Worm (Caenorhabditis elegans) whole organism, L2 larva: Measurements from ENCODE around the gene ipmk-1.

Experiments
- R02D3.7 ChIP-seq: fragments of 150-350 bp; optimal IDR thresholded peaks from 2 replicates; lab custom pipeline; 2014; ENCODE audit warnings: missing biosample characterization, missing genetic modification characterization
- Y55F3AM.14 ChIP-seq: fragments of 200-800 bp; sonication (Bioruptor generic); optimal IDR thresholded peaks from 2 replicates; lab custom pipeline; 2018; ENCODE audit warnings: mild to moderate bottlenecking, missing genetic modification characterization, missing compliant biosample characterization
- alr-1 ChIP-seq: fragments of 150-350 bp; optimal IDR thresholded peaks from 2 replicates; lab custom pipeline; 2014; ENCODE audit warnings: missing biosample characterization, missing genetic modification characterization
- ceh-16 ChIP-seq: fragments of 150-350 bp; optimal IDR thresholded peaks from 2 replicates; lab custom pipeline; 2014; ENCODE audit warnings: missing biosample characterization, missing genetic modification characterization
- ceh-82 ChIP-seq: fragments of 150-350 bp; optimal IDR thresholded peaks from 2 replicates; lab custom pipeline; 2014; ENCODE audit warnings: missing biosample characterization, missing genetic modification characterization
- crh-2 ChIP-seq: sonication (generic microtip); optimal IDR thresholded peaks from 2 replicates; lab custom pipeline; 2017; ENCODE audit warnings: missing biosample characterization, missing genetic modification characterization
- fos-1 ChIP-seq: fragments of 150-350 bp; optimal IDR thresholded peaks from 2 replicates; lab custom pipeline; 2014; ENCODE audit warnings: missing biosample characterization, missing genetic modification characterization
- gmeb-1 ChIP-seq: fragments of 150-350 bp; optimal IDR thresholded peaks from 2 replicates; lab custom pipeline; 2014; ENCODE audit warnings: missing biosample characterization, missing genetic modification characterization
- lin-13 ChIP-seq: fragments of 150-350 bp; optimal IDR thresholded peaks from 2 replicates; lab custom pipeline; 2014; ENCODE audit warnings: missing biosample characterization, missing genetic modification reagents, missing genetic modification characterization
- lsy-2 ChIP-seq, 2 experiments: fragments of 150-350 bp in 1 of 2; sonication (generic microtip) in 1 of 2; optimal IDR thresholded peaks; 2 replicates each; lab custom pipeline; 2014 to 2017; ENCODE audit warnings: missing biosample characterization in 2 of 2, missing genetic modification characterization in 2 of 2
- nhr-12 ChIP-seq: fragments of 150-350 bp; optimal IDR thresholded peaks from 2 replicates; lab custom pipeline; 2014; ENCODE audit warnings: missing biosample characterization, missing genetic modification characterization
- sma-9 ChIP-seq, 2 experiments: fragments of 150-350 bp in 1 of 2; sonication (generic microtip) in 1 of 2; optimal IDR thresholded peaks; 2 replicates each; lab custom pipeline; 2014 to 2016; ENCODE audit warnings: missing genetic modification characterization in 2 of 2, mild to moderate bottlenecking in 1 of 2, missing biosample characterization in 1 of 2, missing compliant biosample characterization in 1 of 2, missing genetic modification reagents in 1 of 2, moderate library complexity in 1 of 2
- snpc-4 ChIP-seq: fragments of 150-350 bp; optimal IDR thresholded peaks from 2 replicates; lab custom pipeline; 2014; ENCODE audit warnings: missing biosample characterization, missing genetic modification characterization
- unc-39 ChIP-seq: fragments of 150-350 bp; optimal IDR thresholded peaks from 2 replicates; lab custom pipeline; 2014; ENCODE audit warnings: missing biosample characterization, missing genetic modification characterization
- ztf-4 ChIP-seq: fragments of 150-350 bp; optimal IDR thresholded peaks from 2 replicates; lab custom pipeline; 2014; ENCODE audit warnings: missing biosample characterization, missing genetic modification characterization

ipmk-1 gene

ce11 chrIV:12596960-12597359 lies 49.0 kb downstream of the ipmk-1 start:
- TF ChIP-seq nhr-12 (tag; lab: Kevin White, UChicago) (no peak), Y55F3AM.14 (GFP tag; lab: Kevin White, UChicago) (no peak), R02D3.7 (tag; lab: Kevin White, UChicago) (no peak), snpc-4 (tag; lab: Kevin White, UChicago) (no peak), alr-1 (no peak)

- TF ChIP-seq sma-9 (GFP tag; optimal IDR thresholded peaks at IDR 0.05; lab: Kevin White, UChicago) (peak; percentile 83), sma-9 (tag; optimal IDR thresholded peaks at IDR 0.05; lab: Kevin White, UChicago) (no peak), fos-1 (tag; lab: Kevin White, UChicago) (peak; percentile 91), crh-2 (peak; percentile 38), ztf-4 (tag; lab: Kevin White, UChicago) (no peak), unc-39 (no peak)
Observed at ce11 chrIV:12599158-12599557, 51.2 kb downstream of the ipmk-1 start, which contains the start of gene pgp-1. pgp-1 (minus strand) TSS chrIV:12599169.

- no peak for TF ChIP-seq ceh-16 (tag; lab: Kevin White, UChicago)
- no peak for TF ChIP-seq ceh-82
- peak; percentile 44 for TF ChIP-seq sma-9 (GFP tag; optimal IDR thresholded peaks at IDR 0.05; lab: Kevin White, UChicago)
- TF ChIP-seq sma-9 (tag; optimal IDR thresholded peaks at IDR 0.05; lab: Kevin White, UChicago): no peak
- TF ChIP-seq crh-2: peak; percentile 25
- no peak for TF ChIP-seq gmeb-1 (tag; lab: Kevin White, UChicago)
- TF ChIP-seq fos-1 (tag; lab: Kevin White, UChicago): peak; percentile 85
- TF ChIP-seq lin-13 (GFP tag; lab: Kevin White, UChicago): no peak
- TF ChIP-seq lsy-2 (tag; optimal IDR thresholded peaks at IDR 0.05; lab: Kevin White, UChicago): no peak
- no peak for TF ChIP-seq unc-39
Observed at ce11 chrIV:12600941-12601340, 53.0 kb downstream of the ipmk-1 start.
